Fruit fly (Drosophila melanogaster): ENCODE data around the gene Mi-2.
A peak's percentile ranks its signal among the peaks of the same experiment; 100 is the strongest.

Gene Mi-2

dm6 chr3L:19896892-19897684 lies 12.9 kb downstream of the Mi-2 start (continued):
- TF ChIP-seq eyg (GFP tag; optimal IDR thresholded peaks at IDR 0.05): no peak
- peak; percentile 19 for TF ChIP-seq lbe (GFP tag; optimal IDR thresholded peaks at IDR 0.05)
- TF ChIP-seq ems (GFP tag; optimal IDR thresholded peaks at IDR 0.05): no peak
- 0 out of 3 replicates have a peak, but pooled peaks have one; percentile 59 for TF ChIP-seq CG34224 (GFP tag; IDR thresholded peaks at IDR 0.05; ENCODE audit: partially characterized antibody)
- peak; percentile 28 for TF ChIP-seq CHES-1-like (GFP tag; optimal IDR thresholded peaks at IDR 0.05)
- peak; percentile 66 for TF ChIP-seq stwl (tag; optimal IDR thresholded peaks at IDR 0.05)
- peak; percentile 12 for TF ChIP-seq CG18262 (tag; optimal IDR thresholded peaks at IDR 0.05)
- peak; percentile 10 for TF ChIP-seq CG8388 (GFP tag; optimal IDR thresholded peaks at IDR 0.05)
- no peak for TF ChIP-seq tio (GFP tag; optimal IDR thresholded peaks at IDR 0.05)
- TF ChIP-seq CG16779 (GFP tag; IDR thresholded peaks at IDR 0.05): no peak
- no peak for TF ChIP-seq Dfd (GFP tag; optimal IDR thresholded peaks at IDR 0.05)
- peak; percentile 27 for TF ChIP-seq CG12744 (GFP tag; optimal IDR thresholded peaks at IDR 0.05)
- TF ChIP-seq Dref (GFP tag; IDR thresholded peaks at IDR 0.05): peak; percentile 59
- no peak for TF ChIP-seq CG11723 (GFP tag; optimal IDR thresholded peaks at IDR 0.05)
- peak; percentile 57 for TF ChIP-seq Myb (GFP tag; optimal IDR thresholded peaks at IDR 0.05)
- no peak for TF ChIP-seq CG14965 (GFP tag; optimal IDR thresholded peaks at IDR 0.05; ENCODE audit: borderline replicate concordance)
- TF ChIP-seq CG12659 (GFP tag; optimal IDR thresholded peaks at IDR 0.05): peak; percentile 70
- peak; percentile 58 to 90 for TF ChIP-seq crp (GFP tag; optimal IDR thresholded peaks at IDR 0.05)
- TF ChIP-seq Hmr (GFP tag; optimal IDR thresholded peaks at IDR 0.05): peak; percentile 55
- peak in 1 of 2 experiments; percentile 12 for TF ChIP-seq Pdp1 (GFP tag; optimal IDR thresholded peaks at IDR 0.05)
- peak; percentile 34 for TF ChIP-seq tin (GFP tag; optimal IDR thresholded peaks at IDR 0.05)
- TF ChIP-seq Fer1 (GFP tag; optimal IDR thresholded peaks at IDR 0.05): peak; percentile 30
- TF ChIP-seq Xrp1 (GFP tag; IDR thresholded peaks at IDR 0.05): no peak
- TF ChIP-seq Dll (GFP tag; IDR thresholded peaks at IDR 0.05; ENCODE audit: partially characterized antibody): peak; percentile 37; the same call in 1 of the 4 replicates
- peak; percentile 95 for TF ChIP-seq CG4360 (GFP tag; IDR thresholded peaks at IDR 0.05)
- TF ChIP-seq NFAT (GFP tag; IDR thresholded peaks at IDR 0.05): peak; percentile 9; the same call in 1 of the 2 replicates
- TF ChIP-seq Side (GFP tag; optimal IDR thresholded peaks at IDR 0.05): peak; percentile 30
- TF ChIP-seq slp2 (GFP tag; optimal IDR thresholded peaks at IDR 0.05): peak; percentile 15
- no peak for TF ChIP-seq CG4282 (GFP tag; optimal IDR thresholded peaks at IDR 0.05)
- no peak for TF ChIP-seq otp (GFP tag; IDR thresholded peaks at IDR 0.05)
- TF ChIP-seq caup (GFP tag; optimal IDR thresholded peaks at IDR 0.05; ENCODE audit: severe bottlenecking): peak; percentile 30
- TF ChIP-seq HmgZ (tag; optimal IDR thresholded peaks at IDR 0.05): peak; percentile 18
- no peak for TF ChIP-seq CG2889 (GFP tag; IDR thresholded peaks at IDR 0.05)
- TF ChIP-seq Med (GFP tag): peak; percentile 83
- no peak for TF ChIP-seq CG8924 (tag; optimal IDR thresholded peaks at IDR 0.05)
- TF ChIP-seq az2 (GFP tag; optimal IDR thresholded peaks at IDR 0.05): peak; percentile 10
- peak; percentile 54 for TF ChIP-seq fru (optimal IDR thresholded peaks at IDR 0.05)
- TF ChIP-seq dpn (GFP tag; optimal IDR thresholded peaks at IDR 0.05): peak in 1 of 2 experiments; percentile 40
- TF ChIP-seq CG30431 (GFP tag; optimal IDR thresholded peaks at IDR 0.05): no peak
- peak; percentile 74; the same call in 2 of the 4 replicates for TF ChIP-seq chinmo (GFP tag; IDR thresholded peaks at IDR 0.05; ENCODE audit: partially characterized antibody)
- TF ChIP-seq CG7556 (GFP tag; optimal IDR thresholded peaks at IDR 0.05): peak; percentile 38
- peak; percentile 28 for TF ChIP-seq nmo (GFP tag; optimal IDR thresholded peaks at IDR 0.05)
- TF ChIP-seq pzg (GFP tag; optimal IDR thresholded peaks at IDR 0.05): peak; percentile 40
- TF ChIP-seq Ets97D (GFP tag; optimal IDR thresholded peaks at IDR 0.05): peak; percentile 16
- TF ChIP-seq CG8290 (GFP tag; optimal IDR thresholded peaks at IDR 0.05): peak; percentile 47
- TF ChIP-seq CG8290 (tag; optimal IDR thresholded peaks at IDR 0.05): peak in 1 of 2 experiments; percentile 29
- TF ChIP-seq CG8089 (GFP tag; optimal IDR thresholded peaks at IDR 0.05): peak; percentile 3
- TF ChIP-seq Bgb (GFP tag; IDR thresholded peaks at IDR 0.05; ENCODE audit: partially characterized antibody): peak; percentile 44; the same call in 1 of the 2 replicates
- TF ChIP-seq CG12391 (tag; optimal IDR thresholded peaks at IDR 0.05): peak; percentile 51

Measured in whole organism, embryonic.